Worm (Caenorhabditis elegans): Measurements from ENCODE around the gene npr-26.

- TF ChIP-seq skn-1 (tag; optimal IDR thresholded peaks at IDR 0.05) (no peak), lin-39 (tag; optimal IDR thresholded peaks at IDR 0.05) (no peak)
These were observed 14.7 kb upstream of the npr-26 start for ce11 chrIV:17432223-17432826.

Data from whole organism, L3 larva.